Fruit fly (Drosophila melanogaster): ENCODE measurements around the gene CG9016.

The CG9016 gene

DNA sequence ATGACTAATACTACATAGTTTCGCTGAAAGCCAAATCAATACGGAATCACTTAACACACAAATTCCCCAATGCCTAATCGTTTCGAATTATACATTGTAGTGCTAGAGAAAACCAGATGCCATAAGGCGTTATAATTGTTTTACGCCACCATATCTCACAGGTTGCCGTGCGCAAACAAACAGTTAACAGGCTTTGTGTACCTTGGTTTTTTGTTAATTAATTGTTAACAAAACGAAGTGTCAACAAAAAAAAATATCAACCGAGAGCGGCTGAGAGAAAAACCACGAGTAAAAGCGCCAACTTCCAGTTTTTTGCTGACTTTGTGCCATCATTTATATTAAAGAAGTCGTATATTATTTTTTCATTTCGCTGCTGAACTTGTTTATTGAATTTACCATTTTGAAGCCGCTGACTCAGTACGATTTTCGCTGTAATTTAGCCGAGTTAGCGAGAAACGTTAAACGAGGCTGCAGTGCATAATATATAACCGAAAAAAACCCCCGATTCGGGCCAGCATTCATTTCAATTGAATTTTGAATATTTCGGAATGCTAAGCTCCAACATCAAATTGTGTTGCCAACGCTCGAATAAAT, 46.9 kb downstream of the CG9016 start (continued):
- TF ChIP-seq CG31388 (GFP tag; optimal IDR thresholded peaks at IDR 0.05): no peak
- no peak for TF ChIP-seq row (GFP tag; IDR thresholded peaks at IDR 0.05)
- TF ChIP-seq gsb (GFP tag; IDR thresholded peaks at IDR 0.05): no peak
- no peak for TF ChIP-seq gsb-n (tag; optimal IDR thresholded peaks at IDR 0.05)
- TF ChIP-seq scrt (GFP tag; optimal IDR thresholded peaks at IDR 0.05): peak; percentile 13
- no peak for TF ChIP-seq Hand (GFP tag; optimal IDR thresholded peaks at IDR 0.05)
- TF ChIP-seq Hsf (GFP tag; optimal IDR thresholded peaks at IDR 0.05): no peak
- no peak for TF ChIP-seq gcm2 (GFP tag; optimal IDR thresholded peaks at IDR 0.05)
- TF ChIP-seq Bteb2 (GFP tag; optimal IDR thresholded peaks at IDR 0.05): no peak
- TF ChIP-seq CG9609 (GFP tag; optimal IDR thresholded peaks at IDR 0.05): no peak
- TF ChIP-seq unpg (GFP tag; optimal IDR thresholded peaks at IDR 0.05): peak; percentile 66
- TF ChIP-seq salm (tag; optimal IDR thresholded peaks at IDR 0.05): no peak
- no peak for TF ChIP-seq CG31441 (GFP tag; IDR thresholded peaks at IDR 0.05)
- TF ChIP-seq Meics (GFP tag; optimal IDR thresholded peaks at IDR 0.05): peak; percentile 66
- TF ChIP-seq fd96Cb (tag; optimal IDR thresholded peaks at IDR 0.05): no peak
- TF ChIP-seq CG9797 (GFP tag; optimal IDR thresholded peaks at IDR 0.05): no peak
- TF ChIP-seq B-H1 (GFP tag; IDR thresholded peaks at IDR 0.05): no peak
- no peak for TF ChIP-seq so (GFP tag; IDR thresholded peaks at IDR 0.05)
- 0 out of 2 replicates have a peak, but pooled peaks have one; percentile 21 for TF ChIP-seq Xrp1 (GFP tag; IDR thresholded peaks at IDR 0.05)
- no peak for TF ChIP-seq CG8089 (GFP tag; optimal IDR thresholded peaks at IDR 0.05)
- no peak for TF ChIP-seq CG10462 (GFP tag; optimal IDR thresholded peaks at IDR 0.05)
- no peak for TF ChIP-seq ato (GFP tag; IDR thresholded peaks at IDR 0.05; ENCODE audit: partially characterized antibody)
- no peak for TF ChIP-seq lola (GFP tag; optimal IDR thresholded peaks at IDR 0.05)
- TF ChIP-seq sc (optimal IDR thresholded peaks at IDR 0.05): no peak
- TF ChIP-seq sc (GFP tag; optimal IDR thresholded peaks at IDR 0.05): no peak
- TF ChIP-seq Deaf1 (tag; optimal IDR thresholded peaks at IDR 0.05): no peak
- peak; percentile 11 for TF ChIP-seq CG1603 (tag; optimal IDR thresholded peaks at IDR 0.05)
- TF ChIP-seq toy (GFP tag; IDR thresholded peaks at IDR 0.05): no peak
- TF ChIP-seq ERR (GFP tag; optimal IDR thresholded peaks at IDR 0.05): no peak
- peak; percentile 0 for TF ChIP-seq CG1529 (GFP tag; optimal IDR thresholded peaks at IDR 0.05)
- peak; percentile 27 for TF ChIP-seq grau (tag; optimal IDR thresholded peaks at IDR 0.05)
- no peak for TF ChIP-seq pb (GFP tag; optimal IDR thresholded peaks at IDR 0.05)
- no peak for TF ChIP-seq NC2β (GFP tag; optimal IDR thresholded peaks at IDR 0.05)
- no peak for TF ChIP-seq Dip2 (GFP tag; IDR thresholded peaks at IDR 0.05)
- no peak for TF ChIP-seq btn (GFP tag; optimal IDR thresholded peaks at IDR 0.05)
- TF ChIP-seq CG17186 (GFP tag; optimal IDR thresholded peaks at IDR 0.05): no peak
- TF ChIP-seq CG2116 (GFP tag; optimal IDR thresholded peaks at IDR 0.05): no peak
- TF ChIP-seq E2f1 (GFP tag; IDR thresholded peaks at IDR 0.05): no peak
- peak; percentile 13 for TF ChIP-seq Kr (GFP tag; optimal IDR thresholded peaks at IDR 0.05)
- no peak for TF ChIP-seq CG14050 (GFP tag; IDR thresholded peaks at IDR 0.05)
- TF ChIP-seq bab2 (GFP tag; optimal IDR thresholded peaks at IDR 0.05): no peak
- no peak for TF ChIP-seq Abd-B (GFP tag; optimal IDR thresholded peaks at IDR 0.05)
- TF ChIP-seq en (GFP tag; optimal IDR thresholded peaks at IDR 0.05): no peak
- no peak for TF ChIP-seq CG9437 (GFP tag; optimal IDR thresholded peaks at IDR 0.05)
- TF ChIP-seq CG4328 (GFP tag; optimal IDR thresholded peaks at IDR 0.05): peak; percentile 20
- peak; percentile 24 for TF ChIP-seq exex (tag; optimal IDR thresholded peaks at IDR 0.05)
- 0 out of 2 replicates have a peak, but pooled peaks have one; percentile 11 for TF ChIP-seq onecut (GFP tag; IDR thresholded peaks at IDR 0.05)
- no peak for TF ChIP-seq H15 (GFP tag; IDR thresholded peaks at IDR 0.05)
- TF ChIP-seq Mrtf (GFP tag; IDR thresholded peaks at IDR 0.05): no peak
- TF ChIP-seq CG11504 (tag; optimal IDR thresholded peaks at IDR 0.05): peak; percentile 16
- TF ChIP-seq Lim3 (GFP tag; IDR thresholded peaks at IDR 0.05): no peak
- no peak for TF ChIP-seq pros (GFP tag; optimal IDR thresholded peaks at IDR 0.05)

All from whole organism, embryonic.